Worm (Caenorhabditis elegans) whole organism, late embryonic: ENCODE data around the gene C25H3.17.
"Not testable (repeated sequence)": the region's sequence is repeated elsewhere in the genome, so short reads cannot be mapped to it uniquely, and the experiment has no call there.

ENCODE experiments used
- K09A11.1 ChIP-seq: sonication (generic microtip); optimal IDR thresholded peaks from 2 replicates; lab custom pipeline; 2017; ENCODE audit warnings: antibody characterized with exemption, mild to moderate bottlenecking, missing genetic modification characterization, missing compliant biosample characterization; ENCODE audit not compliant: insufficient read depth
- T23F11.4 ChIP-seq: fragments of 200-800 bp; sonication (Bioruptor generic); optimal IDR thresholded peaks from 2 replicates; lab custom pipeline; 2018; ENCODE audit warnings: mild to moderate bottlenecking, missing genetic modification characterization, missing compliant biosample characterization
- ama-1 ChIP-seq: fragments of 150-350 bp; optimal IDR thresholded peaks from 2 replicates; lab custom pipeline; 2014
- ceh-18 ChIP-seq: sonication (generic microtip); optimal IDR thresholded peaks from 2 replicates; lab custom pipeline; 2016; ENCODE audit warnings: missing genetic modification characterization, missing compliant biosample characterization
- ceh-19 ChIP-seq: fragments of 200-800 bp; sonication (Bioruptor generic); optimal IDR thresholded peaks from 2 replicates; lab custom pipeline; 2018; ENCODE audit warnings: mild to moderate bottlenecking, missing genetic modification characterization, missing compliant biosample characterization
- ceh-45 ChIP-seq: fragments of 200-800 bp; sonication (Bioruptor generic); IDR thresholded peaks from 2 replicates; pipeline ENCODE4 v1.3.6; 2022; ENCODE audit warnings: missing genetic modification reagents, missing genetic modification characterization, missing compliant biosample characterization
- ceh-9 ChIP-seq: sonication (generic microtip); optimal IDR thresholded peaks from 2 replicates; lab custom pipeline; 2016; ENCODE audit warnings: mild to moderate bottlenecking, missing genetic modification characterization, inconsistent platforms, missing compliant biosample characterization
- dve-1 ChIP-seq: sonication (generic microtip); optimal IDR thresholded peaks from 2 replicates; lab custom pipeline; 2017; ENCODE audit warnings: antibody characterized with exemption, mild to moderate bottlenecking, missing genetic modification characterization, missing compliant biosample characterization
- elt-2 ChIP-seq: sonication (generic microtip); optimal IDR thresholded peaks from 2 replicates; lab custom pipeline; 2016; ENCODE audit warnings: missing genetic modification reagents, missing genetic modification characterization, missing compliant biosample characterization
- fkh-6 ChIP-seq: sonication (generic microtip); optimal IDR thresholded peaks from 2 replicates; lab custom pipeline; 2016; ENCODE audit warnings: missing genetic modification characterization, missing compliant biosample characterization
- gmeb-2 ChIP-seq: sonication (generic microtip); optimal IDR thresholded peaks from 2 replicates; lab custom pipeline; 2016; ENCODE audit warnings: missing genetic modification characterization, inconsistent platforms, missing compliant biosample characterization
- hlh-15 ChIP-seq: sonication (generic microtip); optimal IDR thresholded peaks from 2 replicates; lab custom pipeline; 2016; ENCODE audit warnings: missing genetic modification characterization, missing compliant biosample characterization
- hlh-6 ChIP-seq: sonication (generic microtip); optimal IDR thresholded peaks from 2 replicates; lab custom pipeline; 2016; ENCODE audit warnings: missing genotype, missing genetic modification characterization, missing compliant biosample characterization
- hlh-8 ChIP-seq: sonication (generic microtip); optimal IDR thresholded peaks from 2 replicates; lab custom pipeline; 2016; ENCODE audit warnings: missing genotype, missing genetic modification characterization, missing compliant biosample characterization
- lim-6 ChIP-seq: sonication (generic microtip); optimal IDR thresholded peaks from 2 replicates; lab custom pipeline; 2016; ENCODE audit warnings: missing genetic modification characterization, missing compliant biosample characterization
- lin-11 ChIP-seq: fragments of 200-800 bp; sonication (Bioruptor generic); optimal IDR thresholded peaks from 2 replicates; lab custom pipeline; 2018; ENCODE audit warnings: mild to moderate bottlenecking, missing genetic modification characterization, missing compliant biosample characterization
- mec-3 ChIP-seq: sonication (generic microtip); optimal IDR thresholded peaks from 2 replicates; lab custom pipeline; 2016; ENCODE audit warnings: borderline replicate concordance, missing genetic modification characterization, missing compliant biosample characterization
- nfya-1 ChIP-seq: sonication (generic microtip); optimal IDR thresholded peaks from 2 replicates; lab custom pipeline; 2017; ENCODE audit warnings: missing genetic modification characterization, mild to moderate bottlenecking, missing compliant biosample characterization, antibody characterized with exemption, moderate library complexity
- odd-2 ChIP-seq: sonication (generic microtip); optimal IDR thresholded peaks from 2 replicates; lab custom pipeline; 2017; ENCODE audit warnings: antibody characterized with exemption, mild to moderate bottlenecking, missing genetic modification characterization, missing compliant biosample characterization
- pag-3 ChIP-seq: sonication (generic microtip); optimal IDR thresholded peaks from 2 replicates; lab custom pipeline; 2016; ENCODE audit warnings: missing compliant biosample characterization, missing genetic modification characterization, borderline replicate concordance
- pha-2 ChIP-seq: sonication (generic microtip); optimal IDR thresholded peaks from 2 replicates; lab custom pipeline; 2017; ENCODE audit warnings: mild to moderate bottlenecking, missing genetic modification characterization, missing compliant biosample characterization
- sox-4 ChIP-seq: sonication (generic microtip); optimal IDR thresholded peaks from 2 replicates; lab custom pipeline; 2017; ENCODE audit warnings: mild to moderate bottlenecking, missing genetic modification characterization, inconsistent platforms, missing compliant biosample characterization
- tbx-7 ChIP-seq: sonication (generic microtip); optimal IDR thresholded peaks from 2 replicates; lab custom pipeline; 2016; ENCODE audit warnings: missing genotype, missing genetic modification characterization, missing compliant biosample characterization
- unc-55 ChIP-seq: sonication (generic microtip); optimal IDR thresholded peaks from 2 replicates; lab custom pipeline; 2017; ENCODE audit warnings: missing biosample characterization, missing genetic modification reagents, missing genetic modification characterization
- ztf-16 ChIP-seq: sonication (generic microtip); optimal IDR thresholded peaks from 2 replicates; lab custom pipeline; 2017; ENCODE audit warnings: missing genetic modification characterization, missing compliant biosample characterization

The C25H3.17 gene

ce11 chrII:5636826-5637225 is 32.7 kb downstream of the C25H3.17 start, which contains the start of gene F59E12.8:
TSS of gene F59E12.8 (minus strand) at chrII:5636926.
- TF ChIP-seq pha-2 (tag; lab: Kevin White, UChicago) (no peak), ceh-18 (tag; lab: Kevin White, UChicago) (no peak), gmeb-2 (tag; lab: Kevin White, UChicago) (no peak), tbx-7 (no peak), K09A11.1 (tag; lab: Kevin White, UChicago) (no peak), ceh-9 (tag; lab: Kevin White, UChicago) (no peak)
- TF ChIP-seq, all 69 proteins: peak for 0

DNA sequence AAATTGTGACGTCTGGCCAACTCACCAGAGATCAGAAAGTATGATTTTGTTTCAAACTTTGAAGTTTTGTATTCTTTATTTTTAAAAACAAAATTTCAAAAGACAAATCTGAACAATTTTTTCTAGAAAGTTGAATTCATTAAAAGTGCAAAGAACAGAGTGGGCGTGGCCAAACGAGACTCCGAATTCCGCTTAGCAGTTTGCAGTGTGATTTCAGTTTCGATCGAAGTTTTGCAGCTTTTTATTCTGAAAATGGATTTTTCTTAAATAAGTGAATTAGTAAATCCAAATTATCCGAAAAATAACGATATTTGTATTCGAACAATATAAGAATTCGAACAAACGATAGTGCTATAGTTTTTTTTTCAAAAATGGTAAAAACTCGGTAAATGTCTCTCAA is 36.0 kb downstream of the C25H3.17 start:
- TF ChIP-seq lim-6 (tag; lab: Kevin White, UChicago) (no peak), ceh-9 (tag; lab: Kevin White, UChicago) (no peak), ceh-45 (GFP tag; lab: Robert Waterston, UW) (no peak), ceh-18 (tag; lab: Kevin White, UChicago) (no peak), hlh-15 (tag; lab: Kevin White, UChicago) (no peak), hlh-6 (tag; lab: Kevin White, UChicago) (no peak), sox-4 (tag; lab: Kevin White, UChicago) (no peak), odd-2 (tag; lab: Kevin White, UChicago) (no peak), ama-1 (lab: Kevin White, UChicago) (no peak), hlh-8 (tag; lab: Kevin White, UChicago) (no peak), T23F11.4 (no peak), pag-3 (tag; lab: Kevin White, UChicago) (no peak), K09A11.1 (tag; lab: Kevin White, UChicago) (no peak), ztf-16 (tag; lab: Kevin White, UChicago) (no peak), unc-55 (GFP tag; lab: Kevin White, UChicago) (no peak), dve-1 (tag; lab: Kevin White, UChicago) (no peak)

DNA sequence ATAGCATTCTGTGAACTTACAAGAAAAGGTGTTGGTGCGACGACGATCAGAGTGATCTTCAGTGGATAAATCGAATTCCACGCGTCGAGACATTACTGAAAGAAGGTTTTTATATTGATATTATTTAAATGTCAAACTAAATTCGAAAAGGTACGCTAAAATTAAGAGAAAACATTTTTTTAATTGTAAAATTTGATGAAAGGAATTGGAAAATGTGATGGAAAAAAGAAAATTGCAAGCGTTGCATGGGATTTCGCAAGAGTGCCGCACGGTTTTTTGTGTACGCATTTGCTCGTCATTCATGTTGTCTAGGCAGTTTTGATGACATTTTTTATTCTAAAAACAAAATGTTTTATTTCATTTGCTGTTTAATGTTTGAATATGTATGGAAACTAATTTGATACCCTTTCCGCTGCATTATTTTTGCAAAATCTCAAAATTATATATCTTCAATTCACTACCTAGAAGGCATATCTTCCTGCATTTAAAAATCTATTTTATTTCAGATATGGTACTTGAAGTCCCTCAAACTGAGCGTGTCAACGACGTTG is 38.6 kb downstream of the C25H3.17 start, which contains the start of the genes F59E12.6 and npl-4.1:
F59E12.6 (minus strand) TSS at position 101 of the 551 bp plus-strand sequence.
npl-4.1 (plus strand) TSS at position 501 of the 551 bp plus-strand sequence.
- not testable (repeated sequence) for TF ChIP-seq hlh-15, pag-3, fkh-6 (tag; lab: Kevin White, UChicago)

DNA sequence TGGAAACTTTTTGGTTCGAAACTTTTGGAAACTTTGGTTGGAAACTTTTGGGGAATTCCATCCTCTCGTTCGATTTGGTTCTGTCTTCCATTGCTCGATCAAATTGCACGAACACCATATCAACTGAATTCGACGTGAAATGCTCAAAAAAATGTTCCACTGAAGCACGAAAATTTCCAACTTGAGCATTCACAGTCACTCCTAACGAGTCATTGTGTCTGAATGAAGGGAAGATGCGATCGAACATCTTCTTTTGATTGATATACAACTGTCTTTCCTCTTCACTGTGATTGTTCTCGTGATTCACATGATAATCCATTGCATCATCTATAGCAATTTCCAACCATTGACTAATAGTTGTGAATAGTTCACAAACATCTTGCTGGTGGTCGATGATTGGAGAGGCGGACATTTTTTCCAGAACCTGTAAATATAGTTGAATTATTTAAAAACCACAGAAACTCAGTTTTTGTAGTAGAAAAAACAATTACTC is 41.1 kb downstream of the C25H3.17 start, which contains the start of gene F59E12.15:
F59E12.15 (minus strand) TSS at position 51 of the 493 bp plus-strand sequence.
- TF ChIP-seq lin-11 (tag; lab: Kevin White, UChicago) (no peak), nfya-1 (tag; lab: Kevin White, UChicago) (no peak)
- TF ChIP-seq, all 69 proteins: peak for 0

- not testable (repeated sequence) for TF ChIP-seq gmeb-2 (tag; lab: Kevin White, UChicago); ceh-19 (GFP tag; lab: Kevin White, UChicago); mec-3 (tag; lab: Kevin White, UChicago)
These were observed 47.0 kb downstream of the C25H3.17 start, which contains the start of the genes eif-3.L and npl-4.2 for ce11 chrII:5622383-5622939. TSS of gene eif-3.L (minus strand) at chrII:5622483. TSS of gene npl-4.2 (plus strand) at chrII:5622889.

DNA sequence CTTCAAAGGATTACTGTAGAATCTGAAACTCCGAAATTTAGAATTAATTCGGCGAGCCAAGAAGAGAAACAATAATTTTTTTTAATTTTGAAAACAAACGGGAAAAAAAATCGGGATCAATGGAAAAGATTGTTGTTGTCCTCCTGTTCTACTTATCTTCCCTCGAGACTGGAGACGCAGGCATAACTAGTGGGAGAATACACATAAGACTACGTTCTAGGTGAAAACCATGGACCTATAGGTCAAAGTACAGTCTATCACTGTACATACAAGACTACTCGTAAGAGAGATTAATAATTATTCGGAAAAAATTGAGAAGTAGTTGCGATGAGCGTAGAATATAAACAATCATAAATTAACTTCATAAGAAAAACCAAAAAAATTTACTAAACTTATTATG is 50.2 kb downstream of the C25H3.17 start, which contains the start of gene dhs-6:
dhs-6 (minus strand) TSS at position 22 of the 400 bp plus-strand sequence.
- TF ChIP-seq ceh-45 (GFP tag; lab: Robert Waterston, UW) (no peak), elt-2 (tag; lab: Kevin White, UChicago) (peak; percentile 45)
- TF ChIP-seq, all 69 proteins: peak for 1
